Worm (Caenorhabditis elegans) whole organism, midembryonic: ENCODE data around the gene T16G1.5.

Experiments
- ref-1 ChIP-seq: fragments of 200-800 bp; sonication (Bioruptor generic); conservative IDR thresholded peaks from 2 replicates; pipeline ENCODE4 v1.3.6; 2022; ENCODE audit warnings: missing genetic modification reagents, missing genetic modification characterization, missing compliant biosample characterization
- ztf-23 ChIP-seq: fragments of 200-800 bp; sonication (Bioruptor generic); IDR thresholded peaks from 2 replicates; pipeline ENCODE4 v1.3.6; 2022; ENCODE audit warnings: missing genetic modification reagents, missing genetic modification characterization, missing compliant biosample characterization

DNA sequence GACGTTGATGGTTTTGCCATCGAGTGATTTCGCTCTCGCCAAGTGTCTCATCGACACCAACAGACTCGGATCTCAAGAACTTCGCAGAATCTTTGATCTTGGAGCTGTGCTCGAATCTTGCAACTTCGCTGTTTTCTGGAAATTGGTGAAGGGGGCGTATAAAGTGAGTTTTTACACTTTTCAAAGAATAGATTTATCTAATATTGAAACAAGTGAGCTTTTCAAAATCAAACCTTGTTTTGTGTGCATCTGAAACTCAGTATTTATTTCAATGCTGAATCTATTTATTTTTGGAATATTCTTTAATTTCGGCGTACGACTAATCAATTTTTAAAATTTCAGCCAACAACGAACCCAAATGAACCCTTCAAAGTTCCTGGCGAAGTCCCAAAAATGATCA, 14.9 kb upstream of the T16G1.5 start:
- TF ChIP-seq ref-1 (GFP tag; lab: Robert Waterston, UW), result no peak
- TF ChIP-seq ztf-23 (GFP tag; lab: Robert Waterston, UW), result no peak
